Worm (Caenorhabditis elegans) whole organism, L3 larva: ENCODE data around the gene clec-266.
A peak's percentile ranks its signal among the peaks of the same experiment; 100 is the strongest.

ENCODE experiments used
- ceh-16 ChIP-seq: sonication (generic microtip); optimal IDR thresholded peaks from 2 replicates; lab custom pipeline; 2017; ENCODE audit warnings: missing biosample characterization, missing genetic modification characterization
- fos-1 ChIP-seq: fragments of 150-350 bp; optimal IDR thresholded peaks from 2 replicates; lab custom pipeline; 2014; ENCODE audit warnings: missing biosample characterization, missing genetic modification characterization
- pqm-1 ChIP-seq: fragments of 150-350 bp; optimal IDR thresholded peaks from 2 replicates; lab custom pipeline; 2017; ENCODE audit warnings: missing biosample characterization, missing genetic modification characterization, inconsistent platforms
- unc-39 ChIP-seq: sonication (generic microtip); optimal IDR thresholded peaks from 4 replicates; lab custom pipeline; 2017; ENCODE audit warnings: missing biosample characterization, missing genetic modification characterization

DNA sequence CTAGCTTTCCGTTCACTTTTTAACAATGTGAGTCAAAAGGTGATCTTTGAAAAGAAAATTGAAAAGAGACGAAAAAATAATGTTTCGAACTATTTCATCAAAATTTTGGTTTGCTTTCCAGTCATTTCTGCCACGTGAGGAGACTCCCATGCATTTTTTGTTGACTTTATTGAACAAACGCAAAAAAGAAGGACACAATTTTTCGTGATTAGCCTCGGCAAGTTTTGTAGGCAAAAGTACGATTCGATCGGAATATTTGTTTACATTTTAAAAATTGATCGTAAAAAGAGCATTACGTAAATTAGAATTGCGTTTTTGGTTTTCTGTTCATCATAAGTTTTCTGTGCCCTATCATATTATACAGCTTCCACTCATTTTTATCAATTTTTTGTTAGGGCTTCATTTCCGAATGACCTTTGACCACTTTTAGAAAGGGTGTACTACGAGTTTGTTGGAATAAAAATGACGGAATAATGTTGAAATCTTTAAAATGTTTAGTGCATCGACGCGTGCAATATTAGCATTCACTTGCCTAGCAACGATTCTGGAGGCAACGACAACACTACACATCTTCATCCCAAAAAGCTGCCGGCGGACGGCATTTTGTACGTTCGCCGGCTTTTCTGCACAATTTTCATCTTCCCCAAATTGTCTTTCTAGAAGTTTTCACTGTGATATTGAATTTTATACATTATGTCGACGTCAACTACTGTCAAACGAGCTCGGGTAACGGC is 22.4 kb upstream of the clec-266 start, which contains the start of gene C56E10.3:
- TF ChIP-seq pqm-1 (tag; lab: Kevin White, UChicago), result peak; percentile 76
- no peak for TF ChIP-seq fos-1 (tag; lab: Kevin White, UChicago)
- TF ChIP-seq ceh-16 (tag; lab: Kevin White, UChicago), result no peak
- TF ChIP-seq unc-39 (tag; lab: Kevin White, UChicago), result no peak
